Worm (Caenorhabditis elegans) whole organism, mixed stage, embryonic: ENCODE data around the gene nhr-136.
"Not testable (repeated sequence)": the region's sequence is repeated elsewhere in the genome, so short reads cannot be mapped to it uniquely, and the experiment has no call there.

Experiments used
- blmp-1 ChIP-seq: fragments of 150-350 bp; optimal IDR thresholded peaks from 2 replicates; lab custom pipeline; 2014; ENCODE audit warnings: missing biosample characterization, missing genetic modification characterization
- ceh-39 ChIP-seq: fragments of 150-350 bp; optimal IDR thresholded peaks from 2 replicates; lab custom pipeline; 2014; ENCODE audit warnings: missing biosample characterization, missing genetic modification characterization
- ceh-43 ChIP-seq: fragments of 200-800 bp; sonication (Bioruptor generic); optimal IDR thresholded peaks from 2 replicates; lab custom pipeline; 2018; ENCODE audit warnings: mild to moderate bottlenecking, missing genetic modification characterization, moderate library complexity, missing compliant biosample characterization
- ceh-83 ChIP-seq: fragments of 200-800 bp; sonication (Bioruptor generic); optimal IDR thresholded peaks from 2 replicates; lab custom pipeline; 2018; ENCODE audit warnings: mild to moderate bottlenecking, missing genetic modification characterization, missing compliant biosample characterization
- ces-1 ChIP-seq: fragments of 150-350 bp; optimal IDR thresholded peaks from 2 replicates; lab custom pipeline; 2014; ENCODE audit warnings: missing biosample characterization, missing genetic modification reagents, missing genetic modification characterization
- cnd-1 ChIP-seq: fragments of 200-800 bp; sonication (Bioruptor generic); optimal IDR thresholded peaks from 2 replicates; lab custom pipeline; 2018; ENCODE audit warnings: mild to moderate bottlenecking, missing genetic modification characterization, missing compliant biosample characterization
- drap-1 ChIP-seq: fragments of 200-800 bp; sonication (Bioruptor generic); optimal IDR thresholded peaks from 3 replicates; lab custom pipeline; 2018; ENCODE audit warnings: mild to moderate bottlenecking, missing genetic modification characterization, missing compliant biosample characterization
- elt-3 ChIP-seq: fragments of 150-350 bp; optimal IDR thresholded peaks from 2 replicates; lab custom pipeline; 2014; ENCODE audit warnings: missing biosample characterization, missing genetic modification characterization
- flh-1 ChIP-seq: fragments of 200-800 bp; sonication (Bioruptor generic); optimal IDR thresholded peaks from 2 replicates; lab custom pipeline; 2018; ENCODE audit warnings: mild to moderate bottlenecking, missing genetic modification characterization, moderate library complexity, missing compliant biosample characterization
- ham-2 ChIP-seq: fragments of 200-800 bp; sonication (Bioruptor generic); optimal IDR thresholded peaks from 2 replicates; lab custom pipeline; 2018; ENCODE audit warnings: mild to moderate bottlenecking, missing genetic modification characterization, missing compliant biosample characterization
- hlh-1 ChIP-seq: fragments of 150-350 bp; optimal IDR thresholded peaks from 2 replicates; lab custom pipeline; 2014; ENCODE audit warnings: missing biosample characterization, missing genetic modification reagents, missing genetic modification characterization
- lin-13 ChIP-seq: fragments of 150-350 bp; optimal IDR thresholded peaks from 2 replicates; lab custom pipeline; 2014; ENCODE audit warnings: missing biosample characterization, missing genetic modification characterization
- lin-32 ChIP-seq: fragments of 200-800 bp; sonication (Bioruptor generic); optimal IDR thresholded peaks from 2 replicates; lab custom pipeline; 2018; ENCODE audit warnings: mild to moderate bottlenecking, missing genetic modification characterization, missing compliant biosample characterization
- lsy-2 ChIP-seq: fragments of 150-350 bp; optimal IDR thresholded peaks from 2 replicates; lab custom pipeline; 2014; ENCODE audit warnings: missing biosample characterization, missing genetic modification characterization
- mab-5 ChIP-seq: fragments of 150-350 bp; optimal IDR thresholded peaks from 2 replicates; lab custom pipeline; 2014; ENCODE audit warnings: missing biosample characterization, missing genetic modification characterization
- mls-2 ChIP-seq: sonication (generic microtip); optimal IDR thresholded peaks from 2 replicates; lab custom pipeline; 2016; ENCODE audit warnings: mild to moderate bottlenecking, missing genetic modification characterization, moderate library complexity, missing compliant biosample characterization
- nhr-12 ChIP-seq: fragments of 150-350 bp; optimal IDR thresholded peaks from 2 replicates; lab custom pipeline; 2014; ENCODE audit warnings: missing biosample characterization, missing genetic modification characterization
- nhr-2 ChIP-seq: fragments of 150-350 bp; optimal IDR thresholded peaks from 2 replicates; lab custom pipeline; 2014; ENCODE audit warnings: missing biosample characterization, missing genetic modification characterization
- nhr-28 ChIP-seq: fragments of 150-350 bp; optimal IDR thresholded peaks from 2 replicates; lab custom pipeline; 2014; ENCODE audit warnings: missing biosample characterization, missing genetic modification characterization
- nhr-76 ChIP-seq: sonication (generic microtip); optimal IDR thresholded peaks from 2 replicates; lab custom pipeline; 2017; ENCODE audit warnings: missing biosample characterization, missing genetic modification characterization
- pha-4 ChIP-seq: fragments of 150-350 bp; optimal IDR thresholded peaks from 2 replicates; lab custom pipeline; 2018; ENCODE audit warnings: missing biosample characterization, missing genetic modification reagents, missing genetic modification characterization
- snpc-4 ChIP-seq: fragments of 150-350 bp; optimal IDR thresholded peaks from 2 replicates; lab custom pipeline; 2014; ENCODE audit warnings: missing biosample characterization, missing genetic modification characterization
- sptf-1 ChIP-seq: sonication (generic microtip); optimal IDR thresholded peaks from 2 replicates; lab custom pipeline; 2017; ENCODE audit warnings: mild to moderate bottlenecking, missing genetic modification characterization, moderate library complexity, missing compliant biosample characterization
- tbx-8 ChIP-seq: fragments of 200-800 bp; sonication (Bioruptor generic); optimal IDR thresholded peaks from 2 replicates; lab custom pipeline; 2018; ENCODE audit warnings: mild to moderate bottlenecking, missing genetic modification characterization, moderate library complexity, missing compliant biosample characterization
- unc-120 ChIP-seq: sonication (generic microtip); optimal IDR thresholded peaks from 2 replicates; lab custom pipeline; 2017; ENCODE audit warnings: missing genetic modification characterization, missing compliant biosample characterization; ENCODE audit not compliant: poor library complexity, severe bottlenecking
- unc-39 ChIP-seq: fragments of 150-350 bp; optimal IDR thresholded peaks from 2 replicates; lab custom pipeline; 2014; ENCODE audit warnings: missing biosample characterization, missing genetic modification characterization
- unc-62 ChIP-seq: fragments of 150-350 bp; optimal IDR thresholded peaks from 2 replicates; lab custom pipeline; 2014; ENCODE audit warnings: missing biosample characterization, missing genetic modification reagents, missing genetic modification characterization
- ztf-11 ChIP-seq: fragments of 150-350 bp; optimal IDR thresholded peaks from 2 replicates; lab custom pipeline; 2014; ENCODE audit warnings: missing biosample characterization, missing genetic modification characterization

Gene nhr-136

DNA sequence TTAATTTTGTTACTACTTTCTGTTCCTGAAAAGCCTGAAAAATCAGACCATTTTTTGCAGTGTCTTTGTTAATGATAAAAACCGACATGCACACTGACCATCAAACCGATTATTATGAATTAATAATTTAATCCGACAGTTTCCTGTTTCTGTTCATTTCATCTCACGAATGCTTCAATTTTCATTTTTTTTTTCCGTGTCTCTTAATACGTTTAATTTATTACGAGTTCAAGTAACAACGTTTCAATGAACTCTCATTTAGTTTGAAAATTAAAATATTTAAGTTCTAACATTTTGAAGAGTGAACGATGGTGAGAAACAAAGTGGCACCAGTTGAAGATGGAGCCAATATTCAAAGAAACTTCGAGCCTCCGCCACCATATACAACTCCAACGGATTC is 7.8 kb downstream of the nhr-136 start, which contains the start of gene spin-1:
Gene spin-1, plus strand, starts transcription at position 301 of the 400 bp plus-strand sequence.
- TF ChIP-seq nhr-2 (tag; lab: Kevin White, UChicago) (no peak), ces-1 (GFP tag; lab: Kevin White, UChicago) (no peak), lin-13 (tag; lab: Kevin White, UChicago) (no peak), nhr-12 (tag; lab: Kevin White, UChicago) (no peak), nhr-28 (tag; lab: Kevin White, UChicago) (no peak), nhr-76 (tag; lab: Kevin White, UChicago) (no peak), lsy-2 (tag; lab: Kevin White, UChicago) (no peak), ceh-43 (GFP tag; lab: Kevin White, UChicago) (no peak), mls-2 (tag; lab: Kevin White, UChicago) (no peak), drap-1 (GFP tag; lab: Kevin White, UChicago) (no peak), tbx-8 (GFP tag; lab: Kevin White, UChicago) (no peak), ztf-11 (tag; lab: Kevin White, UChicago) (no peak), unc-39 (tag; lab: Kevin White, UChicago) (no peak), unc-120 (tag; lab: Kevin White, UChicago) (no peak), flh-1 (GFP tag; lab: Kevin White, UChicago) (no peak), elt-3 (tag; lab: Kevin White, UChicago) (no peak)

DNA sequence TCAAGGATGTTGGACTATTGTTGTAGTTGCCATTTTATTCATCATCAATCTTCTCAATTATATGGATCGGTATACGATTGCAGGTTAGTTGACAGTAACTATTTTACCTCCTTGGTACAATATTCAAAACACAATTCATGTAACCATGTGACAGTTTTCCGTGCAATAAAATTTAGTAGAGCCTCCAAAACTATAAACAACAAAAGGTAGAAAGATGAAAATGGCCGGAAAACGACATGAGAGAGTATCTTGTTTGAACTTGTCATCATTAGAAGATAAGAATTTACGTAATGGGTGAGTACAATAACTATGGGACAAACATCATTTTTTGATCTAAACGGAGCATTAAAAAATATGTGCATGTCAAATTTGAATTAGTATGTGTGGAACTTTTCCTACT is 8.2 kb downstream of the nhr-136 start:
- TF ChIP-seq mls-2 (tag; lab: Kevin White, UChicago) (no peak), mab-5 (tag; lab: Kevin White, UChicago) (no peak), snpc-4 (no peak), lin-32 (GFP tag; lab: Kevin White, UChicago) (no peak), nhr-76 (tag; lab: Kevin White, UChicago) (no peak), nhr-2 (tag; lab: Kevin White, UChicago) (no peak), lsy-2 (tag; lab: Kevin White, UChicago) (no peak), ceh-39 (tag; lab: Kevin White, UChicago) (no peak), nhr-12 (tag; lab: Kevin White, UChicago) (no peak), flh-1 (GFP tag; lab: Kevin White, UChicago) (no peak)

DNA sequence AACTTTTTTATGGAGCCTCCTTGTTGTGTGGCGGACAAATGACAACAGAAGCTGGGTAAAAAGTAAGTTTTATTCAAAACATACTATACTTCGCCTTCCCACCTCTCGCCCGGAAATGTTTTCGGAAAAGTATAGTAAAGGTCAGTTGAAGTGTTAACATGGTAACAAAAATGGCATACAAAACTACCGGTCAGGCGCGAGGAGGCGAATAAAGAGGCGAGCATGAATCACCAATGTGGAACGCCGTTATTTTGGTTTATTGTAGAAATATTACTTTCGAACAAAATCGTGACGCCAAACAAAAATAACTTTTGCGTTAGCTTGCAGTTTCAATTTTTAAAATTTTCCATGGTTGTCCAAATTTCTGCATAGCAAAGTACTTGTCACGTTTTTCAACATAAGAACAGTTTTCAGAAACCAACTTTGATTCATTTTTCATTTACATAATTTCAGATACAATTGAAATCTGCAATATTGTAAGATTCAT is 10.7 kb downstream of the nhr-136 start, which contains the start of gene C13C4.8:
Gene C13C4.8, plus strand, starts transcription at position 437 of the 487 bp plus-strand sequence.
- TF ChIP-seq ztf-11 (tag; lab: Kevin White, UChicago) = no peak
- no peak for TF ChIP-seq flh-1 (GFP tag; lab: Kevin White, UChicago)
- TF ChIP-seq ham-2 (GFP tag; lab: Kevin White, UChicago) = no peak
- no peak for TF ChIP-seq ceh-83
- no peak for TF ChIP-seq blmp-1
- TF ChIP-seq lin-13 (tag; lab: Kevin White, UChicago) = no peak

DNA sequence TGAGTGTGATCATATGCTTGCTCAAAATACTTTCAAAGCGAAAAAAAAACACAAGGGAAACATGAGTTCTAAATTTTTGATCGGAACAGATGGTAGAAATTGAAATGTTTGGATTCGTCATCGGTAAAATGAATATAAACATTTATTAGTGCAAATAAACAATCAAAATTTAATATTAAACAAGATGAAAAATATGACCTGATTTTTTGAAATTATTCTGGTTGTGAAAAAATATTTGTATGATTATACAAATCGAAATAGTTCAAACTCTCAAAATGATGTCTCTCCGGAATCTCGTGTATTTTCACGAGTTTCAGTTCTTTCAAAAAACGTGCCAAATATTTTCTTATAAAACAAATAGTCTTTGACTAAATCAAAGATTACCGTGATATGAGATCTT is 13.4 kb downstream of the nhr-136 start, which contains the start of gene C13C4.7:
Gene C13C4.7, minus strand, starts transcription at position 101 of the 400 bp plus-strand sequence.
- no peak for TF ChIP-seq hlh-1 (tag; lab: Kevin White, UChicago)
- no peak for TF ChIP-seq sptf-1 (tag; lab: Kevin White, UChicago)

DNA sequence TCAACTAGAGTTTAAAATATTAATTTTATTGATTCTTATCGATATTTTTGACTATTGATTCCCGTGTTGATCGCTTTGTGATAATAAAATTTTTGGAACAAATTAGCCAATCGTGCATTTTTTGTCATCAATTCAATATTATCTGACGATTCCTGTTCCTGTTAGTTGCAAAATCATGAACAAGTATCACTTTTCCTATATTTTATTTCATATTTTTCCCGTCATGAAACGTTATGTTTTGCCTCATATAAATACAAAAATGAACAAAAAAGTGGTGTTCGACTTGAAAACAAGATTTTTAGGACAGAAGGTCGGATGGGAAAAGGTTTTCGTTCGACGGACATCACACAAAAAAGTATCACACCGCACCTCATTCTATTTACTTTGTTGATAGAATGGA is 14.3 kb downstream of the nhr-136 start, which contains the start of gene C13C4.6:
Gene C13C4.6, plus strand, starts transcription at position 301 of the 400 bp plus-strand sequence.
- TF ChIP-seq unc-62 (GFP tag; lab: Kevin White, UChicago) (no peak), elt-3 (tag; lab: Kevin White, UChicago) (no peak), cnd-1 (tag; lab: Kevin White, UChicago) (no peak)

DNA sequence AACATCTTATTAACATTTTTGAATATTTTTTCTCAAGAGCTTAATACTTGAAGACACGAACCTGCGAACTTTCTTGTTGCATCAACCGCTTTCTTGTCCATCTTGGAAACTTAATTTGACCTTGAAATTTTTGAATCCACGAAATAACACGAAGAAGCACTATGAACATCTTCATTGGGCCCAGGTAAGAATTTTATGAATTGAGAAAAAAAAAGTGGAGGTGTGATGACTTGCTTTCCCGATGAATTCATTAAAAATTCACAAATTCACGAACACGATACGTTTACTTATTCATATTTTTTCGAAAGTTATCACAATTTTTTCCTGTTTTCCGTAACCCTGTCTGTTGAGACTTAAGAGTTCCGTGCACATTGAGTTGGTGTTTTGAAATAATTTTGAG is 23.7 kb downstream of the nhr-136 start, which contains the start of gene C27A7.6:
Gene C27A7.6, minus strand, starts transcription at position 101 of the 400 bp plus-strand sequence.
- TF ChIP-seq pha-4 (tag; lab: Kevin White, UChicago); snpc-4; ceh-83: not testable (repeated sequence)
